Worm (Caenorhabditis elegans) whole organism, early embryonic: ENCODE measurements around the gene C27A7.3.
"Not testable (repeated sequence)": the region's sequence is repeated elsewhere in the genome, so short reads cannot be mapped to it uniquely, and the experiment has no call there.

ENCODE experiments used
- B0310.2 ChIP-seq: sonication (generic microtip); optimal IDR thresholded peaks from 2 replicates; lab custom pipeline; 2016; ENCODE audit warnings: mild to moderate bottlenecking, missing genetic modification characterization, missing compliant biosample characterization
- F13C5.2 ChIP-seq: sonication (generic microtip); optimal IDR thresholded peaks from 2 replicates; lab custom pipeline; 2017; ENCODE audit warnings: mild to moderate bottlenecking, missing genetic modification characterization, inconsistent platforms, missing compliant biosample characterization
- aly-1 ChIP-seq: sonication (generic microtip); optimal IDR thresholded peaks from 2 replicates; lab custom pipeline; 2016; ENCODE audit warnings: missing genetic modification characterization, missing compliant biosample characterization
- ama-1 ChIP-seq: fragments of 150-350 bp; optimal IDR thresholded peaks from 2 replicates; lab custom pipeline; 2014
- ceh-13 ChIP-seq: fragments of 200-800 bp; sonication (Bioruptor generic); optimal IDR thresholded peaks from 2 replicates; lab custom pipeline; 2018; ENCODE audit warnings: mild to moderate bottlenecking, missing genetic modification characterization, missing compliant biosample characterization
- ceh-36 ChIP-seq: sonication (generic microtip); optimal IDR thresholded peaks from 2 replicates; lab custom pipeline; 2016; ENCODE audit warnings: missing genetic modification characterization, inconsistent platforms, missing compliant biosample characterization
- ets-7 ChIP-seq: sonication (generic microtip); optimal IDR thresholded peaks from 2 replicates; lab custom pipeline; 2016; ENCODE audit warnings: missing genotype, missing genetic modification characterization, missing compliant biosample characterization
- flt-1 ChIP-seq: fragments of 200-800 bp; sonication (Bioruptor generic); IDR thresholded peaks from 2 replicates; pipeline ENCODE4 v1.3.6; 2022; ENCODE audit warnings: missing genetic modification characterization, missing compliant biosample characterization
- hmbx-1 ChIP-seq: sonication (generic microtip); optimal IDR thresholded peaks from 2 replicates; lab custom pipeline; 2016; ENCODE audit warnings: mild to moderate bottlenecking, missing genetic modification characterization, missing compliant biosample characterization
- hmg-4 ChIP-seq: fragments of 200-800 bp; sonication (Bioruptor generic); optimal IDR thresholded peaks from 2 replicates; lab custom pipeline; 2018; ENCODE audit warnings: mild to moderate bottlenecking, missing genetic modification characterization, missing compliant biosample characterization
- hnd-1 ChIP-seq: sonication (generic microtip); optimal IDR thresholded peaks from 2 replicates; lab custom pipeline; 2016; ENCODE audit warnings: missing genetic modification characterization, missing compliant biosample characterization
- pes-1 ChIP-seq: fragments of 200-800 bp; sonication (Bioruptor generic); IDR thresholded peaks from 2 replicates; pipeline ENCODE4 v1.3.6; 2022; ENCODE audit warnings: missing genetic modification reagents, missing genetic modification characterization, missing compliant biosample characterization
- scrt-1 ChIP-seq: fragments of 200-800 bp; sonication (Bioruptor generic); IDR thresholded peaks from 2 replicates; pipeline ENCODE4 v1.3.6; 2022; ENCODE audit warnings: missing genetic modification characterization, missing compliant biosample characterization
- sea-1 ChIP-seq: fragments of 200-800 bp; sonication (Bioruptor generic); conservative IDR thresholded peaks from 2 replicates; pipeline ENCODE4 v1.3.6; 2022; ENCODE audit warnings: missing genetic modification characterization, missing compliant biosample characterization
- tbx-11 ChIP-seq: fragments of 200-800 bp; sonication (Bioruptor generic); IDR thresholded peaks from 2 replicates; pipeline ENCODE4 v1.3.6; 2022; ENCODE audit warnings: missing genetic modification characterization, missing compliant biosample characterization
- tbx-37 ChIP-seq: fragments of 200-800 bp; sonication (Bioruptor generic); conservative IDR thresholded peaks from 2 replicates; pipeline ENCODE4 v1.3.6; 2022; ENCODE audit warnings: missing genetic modification reagents, missing genetic modification characterization, missing compliant biosample characterization
- tra-4 ChIP-seq: sonication (generic microtip); optimal IDR thresholded peaks from 2 replicates; lab custom pipeline; 2017; ENCODE audit warnings: missing genetic modification characterization, missing compliant biosample characterization

C27A7.3 gene

DNA sequence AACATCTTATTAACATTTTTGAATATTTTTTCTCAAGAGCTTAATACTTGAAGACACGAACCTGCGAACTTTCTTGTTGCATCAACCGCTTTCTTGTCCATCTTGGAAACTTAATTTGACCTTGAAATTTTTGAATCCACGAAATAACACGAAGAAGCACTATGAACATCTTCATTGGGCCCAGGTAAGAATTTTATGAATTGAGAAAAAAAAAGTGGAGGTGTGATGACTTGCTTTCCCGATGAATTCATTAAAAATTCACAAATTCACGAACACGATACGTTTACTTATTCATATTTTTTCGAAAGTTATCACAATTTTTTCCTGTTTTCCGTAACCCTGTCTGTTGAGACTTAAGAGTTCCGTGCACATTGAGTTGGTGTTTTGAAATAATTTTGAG, 10.0 kb upstream of the C27A7.3 start, which contains the start of gene C27A7.6:
C27A7.6 (minus strand) TSS at position 101 of the 400 bp plus-strand sequence.
- not testable (repeated sequence) for TF ChIP-seq sea-1 (GFP tag; lab: Robert Waterston, UW); F13C5.2 (tag; lab: Kevin White, UChicago); flt-1 (GFP tag; lab: Robert Waterston, UW)

DNA sequence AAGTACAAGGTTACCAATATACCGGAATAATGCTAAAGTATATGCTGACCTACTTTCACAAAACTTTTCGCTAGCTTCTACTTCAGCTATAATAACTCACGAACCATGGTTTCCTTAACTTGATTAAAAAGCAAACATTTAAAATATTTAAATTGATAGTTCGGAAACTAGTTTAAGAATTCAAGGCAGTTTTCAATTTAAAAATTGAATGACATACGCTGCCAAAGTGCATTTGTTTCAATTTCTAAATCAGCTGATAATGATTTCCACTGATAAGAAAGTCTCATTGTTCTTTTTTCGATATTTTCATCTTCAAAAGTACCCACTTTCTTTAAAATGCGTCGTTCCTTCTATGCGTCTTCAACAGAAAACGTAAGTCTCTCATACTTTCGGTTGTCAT, 9.6 kb upstream of the C27A7.3 start, which contains the start of gene enpp-1:
enpp-1 (plus strand) TSS at position 301 of the 400 bp plus-strand sequence.
- not testable (repeated sequence) for TF ChIP-seq ceh-13; sea-1 (GFP tag; lab: Robert Waterston, UW); ceh-36 (tag; lab: Kevin White, UChicago)

DNA sequence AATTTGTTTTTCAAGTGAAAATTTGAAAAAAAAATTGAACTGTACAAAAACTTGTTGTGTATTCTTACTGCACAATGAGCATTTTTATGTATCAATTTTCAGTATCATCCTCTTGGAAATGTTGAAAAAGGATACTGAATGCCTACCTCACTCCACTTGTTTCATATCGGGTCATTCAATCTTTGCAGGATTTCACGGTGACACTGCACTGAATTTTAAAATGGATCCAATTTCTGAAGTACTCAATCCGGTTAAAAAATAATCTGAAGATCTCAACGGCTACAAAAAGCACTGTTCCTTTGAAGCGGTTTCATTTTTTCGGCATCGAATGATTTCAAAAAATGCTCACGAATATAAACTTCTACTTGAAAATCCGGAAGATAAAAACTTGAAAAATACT, 2.8 kb upstream of the C27A7.3 start:
- TF ChIP-seq ama-1 (no peak), flt-1 (GFP tag; lab: Robert Waterston, UW) (no peak), tbx-11 (GFP tag; lab: Robert Waterston, UW) (no peak), F13C5.2 (tag; lab: Kevin White, UChicago) (no peak)

- TF ChIP-seq sea-1 (GFP tag; lab: Robert Waterston, UW) (no peak), flt-1 (GFP tag; lab: Robert Waterston, UW) (no peak), tra-4 (tag; lab: Kevin White, UChicago) (no peak), scrt-1 (GFP tag; lab: Robert Waterston, UW) (no peak), pes-1 (GFP tag; lab: Robert Waterston, UW) (no peak), ets-7 (no peak), ceh-36 (tag; lab: Kevin White, UChicago) (no peak), tbx-37 (GFP tag; lab: Robert Waterston, UW) (no peak), tbx-11 (GFP tag; lab: Robert Waterston, UW) (no peak), aly-1 (tag; lab: Kevin White, UChicago) (no peak), B0310.2 (tag; lab: Kevin White, UChicago) (no peak), F13C5.2 (tag; lab: Kevin White, UChicago) (no peak), hmg-4 (GFP tag; lab: Kevin White, UChicago) (no peak), hmbx-1 (tag; lab: Kevin White, UChicago) (no peak), ama-1 (no peak), ceh-13 (no peak), hnd-1 (tag; lab: Kevin White, UChicago) (no peak)
These were observed 9.9 kb downstream of the C27A7.3 start, which contains the start of gene che-11 for ce11 chrV:12150607-12151006. Gene che-11 (minus strand): TSS chrV:12150707.

DNA sequence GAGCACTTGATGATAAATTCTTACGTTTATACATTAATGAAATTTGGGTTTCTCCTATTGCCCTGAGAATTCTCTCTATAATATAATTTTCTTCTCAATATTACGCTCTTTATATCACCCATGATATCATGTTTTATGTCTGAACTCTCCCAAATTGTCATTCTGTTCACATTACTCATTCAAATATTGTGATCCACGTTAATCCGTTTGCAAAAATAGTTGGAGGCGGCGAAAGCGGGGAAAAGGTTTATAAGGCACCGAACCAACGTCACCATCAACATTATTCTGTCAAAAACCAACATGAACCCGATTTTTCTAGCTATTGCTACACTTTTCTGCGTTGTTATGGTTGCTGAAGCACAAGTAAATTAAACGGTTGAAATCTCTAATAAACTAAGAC, 12.1 kb downstream of the C27A7.3 start, which contains the start of gene C27A7.8:
C27A7.8 (plus strand) TSS at position 301 of the 400 bp plus-strand sequence.
- no peak for TF ChIP-seq ceh-13
- TF ChIP-seq sea-1 (GFP tag; lab: Robert Waterston, UW) = no peak
- no peak for TF ChIP-seq hmg-4 (GFP tag; lab: Kevin White, UChicago)
- no peak for TF ChIP-seq tbx-11 (GFP tag; lab: Robert Waterston, UW)
- no peak for TF ChIP-seq scrt-1 (GFP tag; lab: Robert Waterston, UW)
- no peak for TF ChIP-seq flt-1 (GFP tag; lab: Robert Waterston, UW)
- no peak for TF ChIP-seq aly-1 (tag; lab: Kevin White, UChicago)

DNA sequence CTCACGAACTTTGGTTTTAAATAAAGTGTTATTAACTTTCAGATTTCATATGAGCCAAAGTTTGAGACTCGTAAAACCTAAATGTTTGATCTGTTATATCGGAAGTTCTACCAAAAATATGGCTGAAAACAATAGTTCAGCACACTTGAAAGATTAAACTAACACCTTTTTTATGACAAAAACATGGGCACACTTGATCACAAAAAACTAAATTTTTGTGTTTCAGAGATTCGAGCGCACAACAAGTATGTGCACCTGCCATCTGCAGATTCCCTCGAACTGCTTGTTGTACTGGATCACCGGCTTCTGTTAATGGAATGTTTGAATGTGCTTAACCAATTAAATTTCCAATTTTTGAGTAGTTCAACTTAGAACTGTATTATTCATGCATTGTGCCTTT, 13.1 kb downstream of the C27A7.3 start:
- TF ChIP-seq ceh-36 (tag; lab: Kevin White, UChicago) = no peak
- no peak for TF ChIP-seq pes-1 (GFP tag; lab: Robert Waterston, UW)
- no peak for TF ChIP-seq B0310.2 (tag; lab: Kevin White, UChicago)
- TF ChIP-seq ets-7 = no peak
- TF ChIP-seq ceh-13 = no peak
- no peak for TF ChIP-seq scrt-1 (GFP tag; lab: Robert Waterston, UW)
- no peak for TF ChIP-seq sea-1 (GFP tag; lab: Robert Waterston, UW)
- TF ChIP-seq aly-1 (tag; lab: Kevin White, UChicago) = no peak
- no peak for TF ChIP-seq ama-1
- TF ChIP-seq flt-1 (GFP tag; lab: Robert Waterston, UW) = no peak
- TF ChIP-seq tbx-37 (GFP tag; lab: Robert Waterston, UW) = no peak
- no peak for TF ChIP-seq hnd-1 (tag; lab: Kevin White, UChicago)
- TF ChIP-seq tbx-11 (GFP tag; lab: Robert Waterston, UW) = no peak
- no peak for TF ChIP-seq hmbx-1 (tag; lab: Kevin White, UChicago)
- TF ChIP-seq F13C5.2 (tag; lab: Kevin White, UChicago) = no peak
- no peak for TF ChIP-seq hmg-4 (GFP tag; lab: Kevin White, UChicago)
- no peak for TF ChIP-seq tra-4 (tag; lab: Kevin White, UChicago)

ce11 chrV:12154554-12154953, 13.8 kb downstream of the C27A7.3 start, which contains the start of gene C27A7.9:
Gene C27A7.9 (minus strand): TSS chrV:12154654.
- TF ChIP-seq flt-1 (GFP tag; lab: Robert Waterston, UW) = no peak
- TF ChIP-seq ceh-13 = no peak
- no peak for TF ChIP-seq tra-4 (tag; lab: Kevin White, UChicago)
- no peak for TF ChIP-seq ets-7
- no peak for TF ChIP-seq ceh-36 (tag; lab: Kevin White, UChicago)

ce11 chrV:12158377-12158776, 17.7 kb downstream of the C27A7.3 start:
- TF ChIP-seq ets-7 (no peak), hmbx-1 (tag; lab: Kevin White, UChicago) (no peak), pes-1 (GFP tag; lab: Robert Waterston, UW) (no peak)
